Worm (Caenorhabditis elegans) whole organism, L1 larva: Measurements from ENCODE around the gene clp-1.

ENCODE experiments used
- C04F5.9 ChIP-seq: sonication (generic microtip); optimal IDR thresholded peaks from 2 replicates; lab custom pipeline; 2016; ENCODE audit warnings: missing genetic modification characterization, missing compliant biosample characterization
- F16B12.6 ChIP-seq: fragments of 150-350 bp; optimal IDR thresholded peaks from 2 replicates; lab custom pipeline; 2014; ENCODE audit warnings: missing biosample characterization, missing genetic modification characterization
- Y116A8C.19 ChIP-seq: sonication (generic microtip); optimal IDR thresholded peaks from 2 replicates; lab custom pipeline; 2016; ENCODE audit warnings: missing compliant biosample characterization, missing genetic modification characterization, borderline replicate concordance
- aha-1 ChIP-seq: fragments of 150-350 bp; optimal IDR thresholded peaks from 2 replicates; lab custom pipeline; 2014; ENCODE audit warnings: missing biosample characterization, missing genetic modification characterization
- alr-1 ChIP-seq: fragments of 200-800 bp; sonication (Bioruptor generic); optimal IDR thresholded peaks from 2 replicates; lab custom pipeline; 2018; ENCODE audit warnings: borderline replicate concordance, mild to moderate bottlenecking, missing genetic modification characterization, missing compliant biosample characterization
- ama-1 ChIP-seq: fragments of 150-350 bp; optimal IDR thresholded peaks from 2 replicates; lab custom pipeline; 2014
- blmp-1 ChIP-seq: fragments of 150-350 bp; optimal IDR thresholded peaks from 2 replicates; lab custom pipeline; 2014; ENCODE audit warnings: missing biosample characterization, missing genetic modification characterization
- ceh-63 ChIP-seq: fragments of 200-800 bp; sonication (Bioruptor generic); optimal IDR thresholded peaks from 2 replicates; lab custom pipeline; 2018; ENCODE audit warnings: mild to moderate bottlenecking, missing genetic modification characterization, missing compliant biosample characterization
- ces-1 ChIP-seq: fragments of 150-350 bp; optimal IDR thresholded peaks from 2 replicates; lab custom pipeline; 2014; ENCODE audit warnings: missing biosample characterization, missing genetic modification reagents, missing genetic modification characterization
- dpl-1 ChIP-seq, 3 experiments: fragments of 150-350 bp in 2 of 3; sonication (generic microtip) in 1 of 3; optimal IDR thresholded peaks; 2 replicates each; lab custom pipeline; 2014 to 2017; ENCODE audit warnings: missing biosample characterization in 3 of 3, missing genetic modification characterization in 3 of 3, missing genetic modification reagents in 3 of 3
- efl-1 ChIP-seq, 4 experiments: fragments of 150-350 bp; optimal IDR thresholded peaks in 3 of 4; peaks in 1 of 4; 1 replicate in 1 of 4; 2 replicates in 3 of 4; lab custom pipeline; 2014; ENCODE audit warnings: missing biosample characterization in 2 of 4, missing genetic modification characterization in 2 of 4, missing genetic modification reagents in 2 of 4
- egl-13 ChIP-seq: sonication (generic microtip); optimal IDR thresholded peaks from 2 replicates; lab custom pipeline; 2016; ENCODE audit warnings: missing genotype, missing genetic modification reagents, missing genetic modification characterization, missing compliant biosample characterization
- egl-27 ChIP-seq, 2 experiments: fragments of 150-350 bp in 1 of 2; sonication (generic microtip); optimal IDR thresholded peaks; 3 replicates each; lab custom pipeline; 2017 to 2018; ENCODE audit warnings: missing biosample characterization in 2 of 2, missing genetic modification characterization in 2 of 2, missing genetic modification reagents in 2 of 2
- elt-2 ChIP-seq: sonication (generic microtip); optimal IDR thresholded peaks from 2 replicates; lab custom pipeline; 2016; ENCODE audit warnings: missing genetic modification characterization, mild to moderate bottlenecking, inconsistent platforms, missing compliant biosample characterization, missing genetic modification reagents
- elt-3 ChIP-seq, 6 experiments: fragments of 150-350 bp in 1 of 6; sonication (generic microtip); optimal IDR thresholded peaks; 2 replicates each; lab custom pipeline; 2017 to 2018; ENCODE audit warnings: missing biosample characterization in 6 of 6, missing genetic modification characterization in 6 of 6, inconsistent platforms in 1 of 6
- ets-5 ChIP-seq: fragments of 200-800 bp; sonication (Bioruptor generic); IDR thresholded peaks from 2 replicates; pipeline ENCODE4 v1.3.6; 2022; ENCODE audit warnings: missing genetic modification characterization, missing compliant biosample characterization
- fos-1 ChIP-seq: fragments of 150-350 bp; optimal IDR thresholded peaks from 2 replicates; lab custom pipeline; 2014; ENCODE audit warnings: missing biosample characterization, missing genetic modification characterization
- irx-1 ChIP-seq: sonication (generic microtip); optimal IDR thresholded peaks from 2 replicates; lab custom pipeline; 2016; ENCODE audit warnings: missing genetic modification characterization, missing compliant biosample characterization
- lin-13 ChIP-seq: fragments of 150-350 bp; optimal IDR thresholded peaks from 2 replicates; lab custom pipeline; 2014; ENCODE audit warnings: missing biosample characterization, missing genetic modification reagents, missing genetic modification characterization
- lin-14 ChIP-seq: fragments of 200-800 bp; sonication (Bioruptor generic); optimal IDR thresholded peaks from 2 replicates; lab custom pipeline; 2018; ENCODE audit warnings: mild to moderate bottlenecking, missing genetic modification characterization, moderate library complexity, missing compliant biosample characterization
- lin-39 ChIP-seq: fragments of 150-350 bp; optimal IDR thresholded peaks from 2 replicates; lab custom pipeline; 2014; ENCODE audit warnings: missing biosample characterization, missing genetic modification reagents, missing genetic modification characterization
- lir-3 ChIP-seq: sonication (generic microtip); optimal IDR thresholded peaks from 2 replicates; lab custom pipeline; 2016; ENCODE audit warnings: mild to moderate bottlenecking, missing genetic modification characterization, moderate library complexity, missing compliant biosample characterization; ENCODE audit not compliant: poor library complexity
- mdl-1 ChIP-seq, 2 experiments: fragments of 150-350 bp; optimal IDR thresholded peaks; 2 replicates each; lab custom pipeline; 2014 to 2017; ENCODE audit warnings: missing biosample characterization in 2 of 2, missing genetic modification characterization in 2 of 2, inconsistent platforms in 1 of 2
- mef-2 ChIP-seq: fragments of 150-350 bp; optimal IDR thresholded peaks from 2 replicates; lab custom pipeline; 2014; ENCODE audit warnings: missing biosample characterization, missing genetic modification characterization
- mep-1 ChIP-seq: fragments of 150-350 bp; optimal IDR thresholded peaks from 2 replicates; lab custom pipeline; 2014; ENCODE audit warnings: missing biosample characterization, missing genetic modification characterization
- nhr-19 ChIP-seq: fragments of 200-800 bp; sonication (Bioruptor generic); conservative IDR thresholded peaks from 2 replicates; pipeline ENCODE4 v1.3.6; 2022; ENCODE audit warnings: missing genetic modification characterization, missing compliant biosample characterization
- nhr-47 ChIP-seq: sonication (generic microtip); optimal IDR thresholded peaks from 2 replicates; lab custom pipeline; 2016; ENCODE audit warnings: mild to moderate bottlenecking, missing genetic modification characterization, moderate library complexity, missing compliant biosample characterization
- nhr-71 ChIP-seq: sonication (generic microtip); optimal IDR thresholded peaks from 2 replicates; lab custom pipeline; 2016; ENCODE audit warnings: mild to moderate bottlenecking, missing genetic modification characterization, moderate library complexity, missing compliant biosample characterization
- nhr-76 ChIP-seq: sonication (generic microtip); optimal IDR thresholded peaks from 2 replicates; lab custom pipeline; 2017; ENCODE audit warnings: missing biosample characterization, missing genetic modification characterization
- nhr-77 ChIP-seq: fragments of 150-350 bp; optimal IDR thresholded peaks from 2 replicates; lab custom pipeline; 2014; ENCODE audit warnings: missing biosample characterization, missing genetic modification characterization
- nhr-85 ChIP-seq: sonication (generic microtip); peaks from one replicate; lab custom pipeline; 2016; ENCODE audit warnings: missing genetic modification characterization, inconsistent platforms, missing compliant biosample characterization
- nhr-90 ChIP-seq: sonication (generic microtip); optimal IDR thresholded peaks from 2 replicates; lab custom pipeline; 2016; ENCODE audit warnings: mild to moderate bottlenecking, missing genetic modification characterization, missing compliant biosample characterization; ENCODE audit not compliant: poor library complexity
- pax-3 ChIP-seq: fragments of 200-800 bp; sonication (Bioruptor generic); optimal IDR thresholded peaks from 2 replicates; lab custom pipeline; 2018; ENCODE audit warnings: mild to moderate bottlenecking, missing genetic modification characterization, moderate library complexity, missing compliant biosample characterization
- rnt-1 ChIP-seq: sonication (generic microtip); optimal IDR thresholded peaks from 2 replicates; lab custom pipeline; 2016; ENCODE audit warnings: mild to moderate bottlenecking, missing genetic modification characterization, moderate library complexity, missing compliant biosample characterization
- skn-1 ChIP-seq: fragments of 150-350 bp; optimal IDR thresholded peaks from 2 replicates; lab custom pipeline; 2014; ENCODE audit warnings: missing biosample characterization, missing genetic modification characterization
- snu-23 ChIP-seq: sonication (generic microtip); optimal IDR thresholded peaks from 2 replicates; lab custom pipeline; 2016; ENCODE audit warnings: missing genetic modification characterization, missing compliant biosample characterization
- sox-4 ChIP-seq: sonication (generic microtip); optimal IDR thresholded peaks from 2 replicates; lab custom pipeline; 2016; ENCODE audit warnings: missing genetic modification characterization, missing compliant biosample characterization
- sptf-1 ChIP-seq: fragments of 150-350 bp; optimal IDR thresholded peaks from 2 replicates; lab custom pipeline; 2014; ENCODE audit warnings: missing biosample characterization, missing genetic modification characterization
- swsn-7 ChIP-seq: sonication (generic microtip); optimal IDR thresholded peaks from 2 replicates; lab custom pipeline; 2016; ENCODE audit warnings: missing genetic modification characterization, missing compliant biosample characterization
- tbx-2 ChIP-seq: sonication (generic microtip); optimal IDR thresholded peaks from 2 replicates; lab custom pipeline; 2016; ENCODE audit warnings: missing genetic modification characterization, missing compliant biosample characterization
- unc-130 ChIP-seq: fragments of 150-350 bp; optimal IDR thresholded peaks from 2 replicates; lab custom pipeline; 2017; ENCODE audit warnings: missing biosample characterization, missing genetic modification characterization, inconsistent platforms
- unc-86 ChIP-seq: sonication (generic microtip); optimal IDR thresholded peaks from 2 replicates; lab custom pipeline; 2016; ENCODE audit warnings: missing genetic modification characterization, missing compliant biosample characterization
- unc-98 ChIP-seq: fragments of 200-800 bp; sonication (Bioruptor generic); IDR thresholded peaks from 2 replicates; pipeline ENCODE4 v1.3.6; 2022; ENCODE audit warnings: missing genetic modification characterization, missing compliant biosample characterization
- vab-15 ChIP-seq: sonication (generic microtip); optimal IDR thresholded peaks from 2 replicates; lab custom pipeline; 2017; ENCODE audit warnings: missing genotype, mild to moderate bottlenecking, missing genetic modification characterization, missing compliant biosample characterization
- zag-1 ChIP-seq: fragments of 150-350 bp; optimal IDR thresholded peaks from 2 replicates; lab custom pipeline; 2014; ENCODE audit warnings: missing biosample characterization, missing genetic modification characterization
- ztf-11 ChIP-seq, 2 experiments: sonication (generic microtip); optimal IDR thresholded peaks; 2 replicates each; lab custom pipeline; 2016 to 2017; ENCODE audit warnings: missing genetic modification characterization in 2 of 2, missing biosample characterization in 1 of 2, missing compliant biosample characterization in 1 of 2

The clp-1 gene

ce11 chrIII:8016438-8016837 lies 36.7 kb downstream of the clp-1 start, which contains the start of gene F44B9.5:
TSS of gene F44B9.5 (minus strand) at chrIII:8016538.
- TF ChIP-seq swsn-7: no peak
- no peak for TF ChIP-seq sox-4 (tag; lab: Kevin White, UChicago)
- TF ChIP-seq mef-2 (tag; lab: Kevin White, UChicago): no peak
- no peak for TF ChIP-seq lin-39 (tag; lab: Kevin White, UChicago)
- TF ChIP-seq efl-1 (optimal IDR thresholded peaks at IDR 0.05; lab: Kevin White, UChicago): no peak
- TF ChIP-seq efl-1 (GFP tag; optimal IDR thresholded peaks at IDR 0.05 in 1 of 2; lab: Kevin White, UChicago): no peak

ce11 chrIII:8017053-8017452 lies 37.3 kb downstream of the clp-1 start:
- TF ChIP-seq lin-14: no peak
- TF ChIP-seq unc-98 (GFP tag; lab: Robert Waterston, UW): no peak
- TF ChIP-seq, all 84 proteins: peak for 0

DNA sequence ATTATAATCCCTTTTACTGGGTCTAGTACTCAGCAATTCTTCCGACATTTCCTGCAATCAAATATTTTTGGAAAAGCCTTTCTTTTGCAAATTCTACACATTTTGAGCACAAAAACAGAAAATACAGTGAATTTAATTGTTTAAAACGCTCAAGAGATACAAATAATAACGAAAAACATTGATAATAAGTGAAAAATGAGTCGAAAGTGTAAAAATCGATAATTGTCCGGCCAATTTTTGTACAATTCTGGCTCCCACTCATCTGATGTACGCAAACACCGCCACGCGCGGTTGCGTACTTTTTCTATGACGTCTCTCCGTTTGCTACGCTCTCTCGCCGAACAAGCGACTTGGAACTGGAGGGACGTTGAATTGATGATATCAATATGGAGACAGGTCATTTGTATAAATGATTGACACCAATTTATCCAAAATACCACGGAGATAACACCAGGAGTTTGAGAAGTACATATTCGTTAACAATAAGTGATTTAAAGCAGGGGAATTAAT lies 41.1 kb downstream of the clp-1 start, which contains the start of gene lin-36:
Gene lin-36, minus strand, starts transcription at position 51 of the 510 bp plus-strand sequence.
- TF ChIP-seq nhr-85 (tag; lab: Kevin White, UChicago) (peak; percentile 92), alr-1 (tag; lab: Kevin White, UChicago) (no peak), nhr-76 (tag; lab: Kevin White, UChicago) (no peak), lir-3 (tag; lab: Kevin White, UChicago) (peak; percentile 69), ztf-11 (tag; optimal IDR thresholded peaks at IDR 0.05; lab: Kevin White, UChicago) (peak in 1 of 2 experiments; percentile 76), zag-1 (peak; percentile 10), lin-13 (GFP tag; lab: Kevin White, UChicago) (peak; percentile 83), ama-1 (no peak), skn-1 (tag; lab: Kevin White, UChicago) (peak; percentile 82), mef-2 (tag; lab: Kevin White, UChicago) (no peak), unc-98 (GFP tag; lab: Robert Waterston, UW) (no peak), mep-1 (tag; lab: Kevin White, UChicago) (peak; percentile 94), dpl-1 (GFP tag; optimal IDR thresholded peaks at IDR 0.05; lab: Kevin White, UChicago) (peak; percentile 78 to 88 (median 88)), C04F5.9 (tag; lab: Kevin White, UChicago) (peak; percentile 74), unc-86 (tag; lab: Kevin White, UChicago) (peak; percentile 84), snu-23 (GFP tag; lab: Kevin White, UChicago) (peak; percentile 91), Y116A8C.19 (tag; lab: Kevin White, UChicago) (no peak), nhr-71 (tag; lab: Kevin White, UChicago) (peak; percentile 90), lin-14 (peak; percentile 90), egl-27 (tag; optimal IDR thresholded peaks at IDR 0.05; lab: Kevin White, UChicago) (peak in 1 of 2 experiments; percentile 6), elt-3 (tag; optimal IDR thresholded peaks at IDR 0.05; lab: Kevin White, UChicago) (peak in 2 of 6 experiments; percentile 72 to 77), tbx-2 (tag; lab: Kevin White, UChicago) (peak; percentile 91), irx-1 (tag; lab: Kevin White, UChicago) (peak; percentile 69), lin-39 (tag; lab: Kevin White, UChicago) (peak; percentile 36), mdl-1 (tag; optimal IDR thresholded peaks at IDR 0.05; lab: Kevin White, UChicago) (peak in 1 of 2 experiments; percentile 64), efl-1 (optimal IDR thresholded peaks at IDR 0.05; lab: Kevin White, UChicago) (peak; percentile 86 to 91), efl-1 (GFP tag; optimal IDR thresholded peaks at IDR 0.05 in 1 of 2; lab: Kevin White, UChicago) (peak; percentile 87 to 99), nhr-77 (tag; lab: Kevin White, UChicago) (peak; percentile 62), ceh-63 (GFP tag; lab: Kevin White, UChicago) (no peak), sptf-1 (tag; lab: Kevin White, UChicago) (no peak), vab-15 (tag; lab: Kevin White, UChicago) (peak; percentile 64), ets-5 (GFP tag; lab: Robert Waterston, UW) (no peak), rnt-1 (tag; lab: Kevin White, UChicago) (peak; percentile 89), elt-2 (tag; lab: Kevin White, UChicago) (peak; percentile 32), nhr-47 (peak; percentile 86), blmp-1 (tag; lab: Kevin White, UChicago) (peak; percentile 67), nhr-19 (GFP tag; lab: Robert Waterston, UW) (peak; percentile 76), ces-1 (no peak), nhr-90 (tag; lab: Kevin White, UChicago) (peak; percentile 62), unc-130 (peak; percentile 73), egl-13 (tag; lab: Kevin White, UChicago) (peak; percentile 44), pax-3 (tag; lab: Kevin White, UChicago) (peak; percentile 9), fos-1 (tag; lab: Kevin White, UChicago) (peak; percentile 71), aha-1 (tag; lab: Kevin White, UChicago) (no peak), F16B12.6 (tag; lab: Kevin White, UChicago) (peak; percentile 99)
